Fruit fly (Drosophila melanogaster) whole organism, embryonic: ENCODE results near the gene CG1494.

Experiments
- Antp ChIP-seq: fragments of 200-800 bp; sonication (Bioruptor generic); optimal IDR thresholded peaks from 3 replicates; lab custom pipeline; 2016; ENCODE audit warnings: missing biosample characterization, missing genetic modification characterization
- BEAF-32 ChIP-seq: fragments of 200-800 bp; sonication (Bioruptor generic); optimal IDR thresholded peaks from 3 replicates; lab custom pipeline; 2017; ENCODE audit warnings: missing biosample characterization, missing genetic modification characterization, mild to moderate bottlenecking, moderate library complexity, missing genetic modification reagents
- CG11723 ChIP-seq: fragments of 200-800 bp; sonication (Bioruptor generic); optimal IDR thresholded peaks from 2 replicates; lab custom pipeline; 2017; ENCODE audit warnings: missing biosample characterization, mild to moderate bottlenecking, missing genetic modification characterization
- CG13123 ChIP-seq: fragments of 200-800 bp; sonication (Bioruptor generic); optimal IDR thresholded peaks from 2 replicates; lab custom pipeline; 2016; ENCODE audit warnings: missing biosample characterization, missing genetic modification characterization
- CG16863 ChIP-seq: fragments of 200-800 bp; sonication (Bioruptor generic); optimal IDR thresholded peaks from 3 replicates; lab custom pipeline; 2016; ENCODE audit warnings: missing biosample characterization, missing genetic modification characterization
- CG18476 ChIP-seq: fragments of 200-800 bp; sonication (Bioruptor generic); optimal IDR thresholded peaks from 2 replicates; lab custom pipeline; 2016; ENCODE audit warnings: missing biosample characterization, mild to moderate bottlenecking, missing genetic modification characterization
- CG32767 ChIP-seq: fragments of 200-800 bp; sonication (Bioruptor generic); IDR thresholded peaks from 2 replicates; pipeline ENCODE4 v1.3.6; 2022; ENCODE audit warnings: missing biosample characterization, missing genetic modification characterization
- CG3838 ChIP-seq: fragments of 200-800 bp; sonication (Bioruptor generic); optimal IDR thresholded peaks from 3 replicates; lab custom pipeline; 2016; ENCODE audit warnings: missing biosample characterization, missing genetic modification characterization
- CG3847 ChIP-seq: fragments of 200-800 bp; sonication (Bioruptor generic); IDR thresholded peaks from 2 replicates; pipeline ENCODE4 v1.3.6; 2022; ENCODE audit warnings: missing biosample characterization, missing genetic modification characterization
- CG42726 ChIP-seq: fragments of 200-800 bp; sonication (Bioruptor generic); IDR thresholded peaks from 2 replicates; pipeline ENCODE4 v1.3.6; 2022; ENCODE audit warnings: missing biosample characterization, missing genetic modification characterization; ENCODE audit not compliant: partially characterized antibody
- CG6765 ChIP-seq: fragments of 200-800 bp; sonication (Bioruptor generic); optimal IDR thresholded peaks from 3 replicates; lab custom pipeline; 2017; ENCODE audit warnings: missing biosample characterization, mild to moderate bottlenecking, missing genetic modification characterization
- CG9727 ChIP-seq: fragments of 200-800 bp; sonication (Bioruptor generic); optimal IDR thresholded peaks from 3 replicates; lab custom pipeline; 2017; ENCODE audit warnings: missing biosample characterization, mild to moderate bottlenecking, missing genetic modification characterization
- D ChIP-seq, 2 experiments: fragments of 200-800 bp in 1 of 2; fragments of >200 bp in 1 of 2; sonication (Bioruptor generic) in 1 of 2; optimal IDR thresholded peaks; 2 replicates in 1 of 2; 3 replicates in 1 of 2; lab custom pipeline; 2017; ENCODE audit warnings: mild to moderate bottlenecking in 1 of 2, missing biosample characterization in 1 of 2, missing genetic modification characterization in 1 of 2, missing genetic modification reagents in 1 of 2
- Dek ChIP-seq: fragments of 200-800 bp; sonication (Bioruptor generic); optimal IDR thresholded peaks from 3 replicates; lab custom pipeline; 2019; ENCODE audit warnings: missing biosample characterization, mild to moderate bottlenecking, missing genetic modification characterization, moderate library complexity
- Dp ChIP-seq: fragments of 200-800 bp; sonication (Bioruptor generic); optimal IDR thresholded peaks from 2 replicates; lab custom pipeline; 2018; ENCODE audit warnings: missing biosample characterization, mild to moderate bottlenecking, missing genetic modification characterization, moderate library complexity
- Ets65A ChIP-seq: fragments of 200-800 bp; sonication (Bioruptor generic); peaks from one replicate; lab custom pipeline; 2016; ENCODE audit warnings: missing biosample characterization, missing genetic modification characterization
- HmgD ChIP-seq: fragments of 200-800 bp; sonication (Bioruptor generic); optimal IDR thresholded peaks from 3 replicates; lab custom pipeline; 2016; ENCODE audit warnings: missing biosample characterization, missing genetic modification characterization
- Hmx ChIP-seq: fragments of 200-800 bp; sonication (Bioruptor generic); optimal IDR thresholded peaks from 2 replicates; lab custom pipeline; 2016; ENCODE audit warnings: missing biosample characterization, missing genetic modification characterization
- Hr3 ChIP-seq: fragments of 200-800 bp; sonication (Bioruptor generic); optimal IDR thresholded peaks from 3 replicates; lab custom pipeline; 2016; ENCODE audit warnings: missing biosample characterization, missing genetic modification characterization
- Hsf ChIP-seq: fragments of 200-800 bp; sonication (Bioruptor generic); optimal IDR thresholded peaks from 3 replicates; lab custom pipeline; 2016; ENCODE audit warnings: missing biosample characterization, missing genetic modification characterization
- MESR4 ChIP-seq: fragments of 200-800 bp; sonication (Bioruptor generic); optimal IDR thresholded peaks from 2 replicates; lab custom pipeline; 2018; ENCODE audit warnings: missing biosample characterization, mild to moderate bottlenecking, missing genetic modification characterization, moderate library complexity
- MTF-1 ChIP-seq: fragments of 200-800 bp; sonication (Bioruptor generic); optimal IDR thresholded peaks from 2 replicates; lab custom pipeline; 2018; ENCODE audit warnings: missing biosample characterization, mild to moderate bottlenecking, missing genetic modification characterization, borderline replicate concordance
- Ptx1 ChIP-seq: fragments of 200-800 bp; sonication (Bioruptor generic); IDR thresholded peaks from 2 replicates; pipeline ENCODE4 v1.3.6; 2022; ENCODE audit warnings: missing biosample characterization, missing genetic modification characterization
- Side ChIP-seq: fragments of 200-800 bp; sonication (Bioruptor generic); optimal IDR thresholded peaks from 2 replicates; lab custom pipeline; 2016; ENCODE audit warnings: missing biosample characterization, missing genetic modification characterization
- Sox100B ChIP-seq: fragments of 200-800 bp; sonication (Bioruptor generic); optimal IDR thresholded peaks from 3 replicates; lab custom pipeline; 2018; ENCODE audit warnings: missing biosample characterization, mild to moderate bottlenecking, missing genetic modification characterization
- az2 ChIP-seq: fragments of 200-800 bp; sonication (Bioruptor generic); optimal IDR thresholded peaks from 3 replicates; lab custom pipeline; 2016; ENCODE audit warnings: missing biosample characterization, missing genetic modification characterization
- bbx ChIP-seq: fragments of 200-800 bp; sonication (Bioruptor generic); IDR thresholded peaks from 2 replicates; pipeline ENCODE4 v1.3.6; 2022; ENCODE audit warnings: missing biosample characterization, missing genetic modification characterization; ENCODE audit not compliant: partially characterized antibody
- bowl ChIP-seq: fragments of 200-800 bp; sonication (Bioruptor generic); IDR thresholded peaks from 2 replicates; pipeline ENCODE4 v1.3.6; 2022; ENCODE audit warnings: missing biosample characterization, missing genetic modification characterization
- crp ChIP-seq, 2 experiments: fragments of 200-800 bp; sonication (Bioruptor generic); optimal IDR thresholded peaks; 2 replicates in 1 of 2; 3 replicates in 1 of 2; lab custom pipeline; 2017; ENCODE audit warnings: missing biosample characterization in 2 of 2, missing genetic modification characterization in 2 of 2, mild to moderate bottlenecking in 1 of 2, moderate library complexity in 1 of 2
- gem ChIP-seq: fragments of 200-800 bp; sonication (Bioruptor generic); optimal IDR thresholded peaks from 2 replicates; lab custom pipeline; 2019; ENCODE audit warnings: missing biosample characterization, mild to moderate bottlenecking, missing genetic modification characterization, moderate library complexity
- ham ChIP-seq: fragments of 200-800 bp; sonication (Bioruptor generic); IDR thresholded peaks from 2 replicates; pipeline ENCODE4 v1.3.6; 2022; ENCODE audit warnings: missing biosample characterization, missing genetic modification characterization
- kni ChIP-seq: fragments of 200-800 bp; sonication (Bioruptor generic); optimal IDR thresholded peaks from 3 replicates; lab custom pipeline; 2017; ENCODE audit warnings: mild to moderate bottlenecking, missing biosample characterization, missing genetic modification reagents, missing genetic modification characterization
- lbe ChIP-seq: fragments of 200-800 bp; sonication (Bioruptor generic); optimal IDR thresholded peaks from 2 replicates; lab custom pipeline; 2016; ENCODE audit warnings: missing biosample characterization, mild to moderate bottlenecking, missing genetic modification characterization
- mam ChIP-seq: fragments of 200-800 bp; sonication (Bioruptor generic); optimal IDR thresholded peaks from 3 replicates; lab custom pipeline; 2016; ENCODE audit warnings: missing biosample characterization, missing genetic modification characterization
- pho ChIP-seq: fragments of 200-800 bp; sonication (Bioruptor generic); optimal IDR thresholded peaks from 2 replicates; lab custom pipeline; 2016; ENCODE audit warnings: missing biosample characterization, missing genetic modification characterization
- pnt ChIP-seq: fragments of 200-800 bp; sonication (Bioruptor generic); optimal IDR thresholded peaks from 3 replicates; lab custom pipeline; 2016; ENCODE audit warnings: missing biosample characterization, missing genetic modification characterization
- pzg ChIP-seq: fragments of 200-800 bp; sonication (Bioruptor generic); optimal IDR thresholded peaks from 3 replicates; lab custom pipeline; 2018; ENCODE audit warnings: missing biosample characterization, mild to moderate bottlenecking, missing genetic modification characterization, moderate library complexity
- rib ChIP-seq: fragments of 200-800 bp; sonication (Bioruptor generic); IDR thresholded peaks from 2 replicates; pipeline ENCODE4 v1.3.6; 2022; ENCODE audit warnings: missing biosample characterization, missing genetic modification characterization
- row ChIP-seq: fragments of 200-800 bp; sonication (Bioruptor generic); IDR thresholded peaks from 3 replicates; pipeline ENCODE4 v1.3.6; 2022; ENCODE audit warnings: missing biosample characterization, missing genetic modification characterization
- sima ChIP-seq: fragments of 200-800 bp; sonication (Bioruptor generic); optimal IDR thresholded peaks from 2 replicates; lab custom pipeline; 2016; ENCODE audit warnings: missing biosample characterization, missing genetic modification characterization
- slp2 ChIP-seq: fragments of 200-800 bp; sonication (Bioruptor generic); optimal IDR thresholded peaks from 2 replicates; lab custom pipeline; 2016; ENCODE audit warnings: missing biosample characterization, missing genetic modification characterization
- so ChIP-seq: fragments of 200-800 bp; sonication (Bioruptor generic); IDR thresholded peaks from 3 replicates; pipeline ENCODE4 v1.3.6; 2022; ENCODE audit warnings: missing biosample characterization, missing genetic modification characterization
- sqz ChIP-seq: fragments of 200-800 bp; sonication (Bioruptor generic); optimal IDR thresholded peaks from 3 replicates; lab custom pipeline; 2018; ENCODE audit warnings: missing biosample characterization, mild to moderate bottlenecking, missing genetic modification characterization
- ssp ChIP-seq: fragments of 200-800 bp; sonication (Bioruptor generic); IDR thresholded peaks from 2 replicates; pipeline ENCODE4 v1.3.6; 2022; ENCODE audit warnings: missing biosample characterization, missing genetic modification characterization
- tll ChIP-seq, 2 experiments: fragments of 200-800 bp in 1 of 2; fragments of >200 bp in 1 of 2; sonication (Bioruptor generic) in 1 of 2; optimal IDR thresholded peaks; 2 replicates each; lab custom pipeline; 2017 to 2019; ENCODE audit warnings: missing biosample characterization in 2 of 2, missing genetic modification characterization in 2 of 2, mild to moderate bottlenecking in 1 of 2, moderate library complexity in 1 of 2
- ttk ChIP-seq: fragments of 200-800 bp; sonication (Bioruptor generic); IDR thresholded peaks from 2 replicates; pipeline ENCODE4 v2.1.2; 2022; ENCODE audit warnings: missing biosample characterization, missing genetic modification characterization
- twi ChIP-seq: fragments of 200-800 bp; optimal IDR thresholded peaks from 2 replicates; lab custom pipeline; 2019; ENCODE audit warnings: missing biosample characterization, mild to moderate bottlenecking, missing genetic modification characterization, moderate library complexity
- wek ChIP-seq: fragments of 200-800 bp; sonication (Bioruptor generic); optimal IDR thresholded peaks from 3 replicates; lab custom pipeline; 2018; ENCODE audit warnings: missing biosample characterization, mild to moderate bottlenecking, missing genetic modification characterization, moderate library complexity
- zfh2 ChIP-seq: fragments of 200-800 bp; sonication (Bioruptor generic); optimal IDR thresholded peaks from 2 replicates; lab custom pipeline; 2016; ENCODE audit warnings: missing biosample characterization, missing genetic modification characterization

Gene CG1494

DNA sequence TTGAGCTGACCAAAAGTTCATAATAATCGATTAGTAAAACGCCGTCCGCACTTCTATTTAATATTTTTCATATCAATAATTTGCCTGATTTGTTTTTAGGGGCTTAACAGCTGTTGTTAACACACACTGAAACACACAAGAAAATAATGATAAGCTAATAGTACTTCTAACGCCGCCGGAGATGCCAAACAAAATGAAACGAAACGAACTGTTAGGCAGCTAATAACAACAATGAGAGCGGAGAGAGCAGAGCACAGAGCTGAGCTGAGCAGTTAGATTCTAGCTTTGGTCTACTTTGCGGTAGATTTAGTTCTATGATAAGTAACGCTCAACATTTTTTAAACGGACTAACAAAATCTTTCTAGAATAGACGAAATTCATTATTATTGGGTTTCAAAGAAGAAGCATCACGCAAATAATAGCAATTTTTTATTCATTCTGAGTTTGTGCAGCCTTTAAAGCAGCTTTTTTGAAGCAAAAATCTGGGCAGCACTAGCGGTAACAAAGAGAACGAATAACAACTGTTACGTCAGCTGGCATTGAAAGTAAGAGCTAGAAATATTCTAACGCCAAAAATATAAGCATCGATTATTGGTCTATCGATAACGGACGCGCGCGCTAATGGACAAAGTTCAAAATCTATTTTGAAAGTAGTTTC lies 21.5 kb downstream of the CG1494 start, which contains the start of gene Abca3 (continued):
- TF ChIP-seq az2 (GFP tag; lab: Kevin White, UChicago) = peak; percentile 40
- TF ChIP-seq crp (GFP tag; optimal IDR thresholded peaks at IDR 0.05; lab: Kevin White, UChicago) = peak in 1 of 2 experiments; percentile 75
- TF ChIP-seq Ptx1 (GFP tag; lab: Robert Waterston, UW) = peak; percentile 68
- TF ChIP-seq CG9727 (GFP tag; lab: Kevin White, UChicago) = peak; percentile 41
- TF ChIP-seq tll (GFP tag; optimal IDR thresholded peaks at IDR 0.05; lab: Kevin White, UChicago) = peak in 1 of 2 experiments; percentile 48
- TF ChIP-seq CG11723 = peak; percentile 55
- no peak for TF ChIP-seq bowl (GFP tag; lab: Robert Waterston, UW)
- peak; percentile 40 for TF ChIP-seq CG3838 (GFP tag; lab: Kevin White, UChicago)
- no peak; the same call in none of the 2 replicates for TF ChIP-seq CG3847 (GFP tag; lab: Robert Waterston, UW)
- peak; percentile 57 for TF ChIP-seq twi (tag; lab: Kevin White, UChicago)
- TF ChIP-seq Dek (tag; lab: Kevin White, UChicago) = peak; percentile 57
- peak; percentile 68 for TF ChIP-seq mam (GFP tag; lab: Kevin White, UChicago)
- peak; percentile 1 for TF ChIP-seq MESR4 (GFP tag; lab: Kevin White, UChicago)
- no peak for TF ChIP-seq wek (GFP tag; lab: Kevin White, UChicago)
- TF ChIP-seq Side (GFP tag; lab: Kevin White, UChicago) = peak; percentile 68
- TF ChIP-seq rib = peak; percentile 61; the same call in 1 of the 2 replicates
- TF ChIP-seq ham (GFP tag; lab: Robert Waterston, UW) = no peak
- no peak for TF ChIP-seq D (optimal IDR thresholded peaks at IDR 0.05; lab: Kevin White, UChicago)
- peak; percentile 39 for TF ChIP-seq D (GFP tag; optimal IDR thresholded peaks at IDR 0.05; lab: Kevin White, UChicago)
- TF ChIP-seq CG18476 = peak; percentile 3
- peak; percentile 70 for TF ChIP-seq gem (tag; lab: Kevin White, UChicago)
- peak; percentile 50 for TF ChIP-seq CG6765 (GFP tag; lab: Kevin White, UChicago)
- no peak for TF ChIP-seq Hmx (GFP tag; lab: Kevin White, UChicago)
- TF ChIP-seq Antp (GFP tag; lab: Kevin White, UChicago) = peak; percentile 53
- peak; percentile 31 for TF ChIP-seq Hsf (GFP tag; lab: Kevin White, UChicago)
- peak; percentile 93 for TF ChIP-seq Ets65A (GFP tag; lab: Kevin White, UChicago)
- peak; percentile 69 for TF ChIP-seq pho (GFP tag; lab: Kevin White, UChicago)
- TF ChIP-seq zfh2 = peak; percentile 60
- TF ChIP-seq CG13123 = no peak
- no peak for TF ChIP-seq Sox100B (GFP tag; lab: Kevin White, UChicago)
- no peak; the same call in 1 of the 2 replicates for TF ChIP-seq CG32767
- peak; percentile 17 for TF ChIP-seq sqz
- no peak for TF ChIP-seq bbx (GFP tag; lab: Robert Waterston, UW)
- peak; percentile 77 for TF ChIP-seq Dp (GFP tag; lab: Kevin White, UChicago)
- TF ChIP-seq CG16863 (GFP tag; lab: Kevin White, UChicago) = peak; percentile 29
- peak; percentile 22 for TF ChIP-seq pzg (GFP tag; lab: Kevin White, UChicago)
- TF ChIP-seq Hr3 (GFP tag; lab: Kevin White, UChicago) = peak; percentile 35
- TF ChIP-seq sima (GFP tag; lab: Kevin White, UChicago) = no peak
- no peak for TF ChIP-seq CG42726 (GFP tag; lab: Robert Waterston, UW)
- no peak for TF ChIP-seq ttk (GFP tag; lab: Robert Waterston, UW)
- no peak for TF ChIP-seq slp2
- peak; percentile 91 for TF ChIP-seq kni
- no peak for TF ChIP-seq so (GFP tag; lab: Robert Waterston, UW)
- TF ChIP-seq row = peak; percentile 96
- no peak for TF ChIP-seq MTF-1 (GFP tag; lab: Kevin White, UChicago)
- no peak for TF ChIP-seq ssp (GFP tag; lab: Robert Waterston, UW)
- TF ChIP-seq pnt (GFP tag; lab: Kevin White, UChicago) = peak; percentile 33
- TF ChIP-seq HmgD (GFP tag; lab: Kevin White, UChicago) = peak; percentile 13
- TF ChIP-seq BEAF-32 = peak; percentile 37
- no peak for TF ChIP-seq lbe
